Worm (Caenorhabditis elegans) whole organism, dauer: ENCODE measurements around the gene pfk-1.1.

Experiments
- unc-62 ChIP-seq: sonication (generic microtip); optimal IDR thresholded peaks from 2 replicates; lab custom pipeline; 2017; ENCODE audit warnings: missing biosample characterization, missing genetic modification reagents, missing genetic modification characterization

pfk-1.1 gene

DNA sequence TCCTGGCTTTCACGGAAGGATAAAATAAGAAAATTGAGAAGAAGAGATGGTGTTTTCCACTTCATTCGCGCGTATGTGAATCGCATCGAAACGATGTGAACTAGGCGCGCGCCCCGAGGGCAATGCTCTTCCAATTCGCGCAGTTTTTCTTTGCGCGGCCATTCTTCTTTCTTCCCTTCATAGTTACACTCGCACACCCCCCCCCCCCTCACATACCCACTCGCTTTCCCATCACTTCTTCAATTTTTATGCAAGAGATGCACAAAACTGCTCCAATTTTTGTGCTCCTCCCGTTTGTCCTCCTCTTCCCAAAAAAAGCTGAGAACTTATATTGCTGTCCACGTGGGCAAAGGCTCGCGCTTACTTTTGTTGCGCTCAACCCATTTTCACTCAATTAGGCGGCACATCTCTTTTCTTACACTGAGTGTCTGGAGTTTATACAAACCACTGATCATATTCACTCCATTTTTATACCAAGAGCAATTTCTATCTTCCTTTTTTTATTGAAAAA is 12.9 kb downstream of the pfk-1.1 start:
- no peak for TF ChIP-seq unc-62 (GFP tag; lab: Kevin White, UChicago)

DNA sequence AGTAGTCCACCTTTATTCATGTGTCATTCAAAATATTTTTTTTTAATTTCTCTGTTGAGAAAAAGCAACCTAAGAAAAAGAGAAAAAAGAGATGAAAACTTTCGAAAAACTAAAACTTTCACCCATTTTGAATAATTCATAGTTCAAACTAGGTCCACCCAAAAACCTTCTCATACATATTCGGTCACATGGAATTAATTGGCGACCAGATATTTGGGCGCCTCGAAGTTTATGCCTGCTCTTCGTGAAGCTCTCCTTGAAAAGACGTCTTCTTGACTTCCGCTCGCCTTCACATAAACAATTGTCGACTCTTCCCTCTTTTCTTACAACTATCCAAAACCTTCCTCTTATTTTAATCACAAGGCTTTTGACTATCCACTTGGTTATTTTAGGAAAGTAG is 15.0 kb downstream of the pfk-1.1 start:
- no peak for TF ChIP-seq unc-62 (GFP tag; lab: Kevin White, UChicago)

DNA sequence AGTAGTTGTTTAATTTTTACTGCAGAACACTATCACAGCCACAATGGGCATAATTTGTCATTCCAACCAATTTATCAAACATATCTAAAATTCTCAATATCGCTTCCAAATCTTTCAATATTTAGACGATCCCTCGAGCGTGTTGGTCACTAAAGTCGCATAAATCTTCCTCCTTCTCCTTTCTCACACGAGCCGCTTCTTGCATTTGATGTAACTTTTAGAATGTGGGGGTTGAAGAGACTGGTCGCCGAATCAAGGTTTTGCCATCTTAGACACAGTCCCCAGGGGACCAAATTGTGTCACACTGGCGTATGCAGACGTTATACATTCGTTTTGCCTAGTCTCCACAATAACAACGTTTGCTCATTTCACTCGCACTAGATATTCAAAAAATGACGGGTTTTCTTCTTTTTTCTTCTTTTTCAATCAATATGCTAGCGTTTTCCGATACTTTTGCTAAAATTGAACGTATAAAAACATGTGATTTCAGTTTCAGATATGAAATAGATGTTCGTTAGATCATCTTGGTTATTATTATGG is 16.8 kb downstream of the pfk-1.1 start, which contains the start of gene gbb-1:
gbb-1 (plus strand) TSS at position 490 of the 540 bp plus-strand sequence.
- no peak for TF ChIP-seq unc-62 (GFP tag; lab: Kevin White, UChicago)

DNA sequence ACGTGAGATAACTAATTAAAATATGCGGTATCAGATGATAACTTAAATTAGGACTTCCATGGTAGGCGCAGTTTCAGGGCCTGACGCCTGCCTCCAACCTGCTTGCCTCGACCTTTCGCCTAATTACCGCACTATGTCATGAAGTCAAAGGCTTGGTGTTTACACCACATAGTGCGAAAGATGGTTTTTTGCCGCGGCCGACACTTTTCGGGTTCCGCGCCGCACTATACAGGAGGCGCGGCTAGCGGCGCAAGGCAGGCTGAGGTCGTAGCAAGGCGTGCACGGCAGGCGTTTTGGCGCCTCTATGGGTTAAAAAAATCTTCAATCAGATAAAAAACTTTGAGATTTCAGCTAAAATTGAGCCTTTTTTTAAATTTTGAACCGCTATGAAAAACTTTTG is 20.0 kb downstream of the pfk-1.1 start:
- TF ChIP-seq unc-62 (GFP tag; lab: Kevin White, UChicago): no peak

DNA sequence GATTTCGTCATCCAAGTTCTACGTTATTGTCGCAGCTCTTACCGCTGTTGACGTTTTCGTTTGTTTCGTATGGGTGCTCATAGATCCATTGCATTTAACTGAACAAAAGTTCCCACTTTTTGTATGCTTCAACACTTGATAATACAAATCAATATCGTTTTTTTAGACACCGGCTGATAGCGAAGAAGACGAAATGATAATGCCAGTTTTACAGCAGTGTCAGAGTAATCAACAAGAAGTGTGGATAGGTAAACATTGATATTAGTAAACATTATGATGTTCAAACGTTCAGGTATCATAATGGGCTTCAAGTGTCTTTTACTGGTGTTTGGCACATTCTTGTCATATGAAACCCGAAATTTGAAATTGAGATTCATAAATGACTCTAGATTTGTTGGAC is 25.6 kb downstream of the pfk-1.1 start:
- TF ChIP-seq unc-62 (GFP tag; lab: Kevin White, UChicago): no peak

DNA sequence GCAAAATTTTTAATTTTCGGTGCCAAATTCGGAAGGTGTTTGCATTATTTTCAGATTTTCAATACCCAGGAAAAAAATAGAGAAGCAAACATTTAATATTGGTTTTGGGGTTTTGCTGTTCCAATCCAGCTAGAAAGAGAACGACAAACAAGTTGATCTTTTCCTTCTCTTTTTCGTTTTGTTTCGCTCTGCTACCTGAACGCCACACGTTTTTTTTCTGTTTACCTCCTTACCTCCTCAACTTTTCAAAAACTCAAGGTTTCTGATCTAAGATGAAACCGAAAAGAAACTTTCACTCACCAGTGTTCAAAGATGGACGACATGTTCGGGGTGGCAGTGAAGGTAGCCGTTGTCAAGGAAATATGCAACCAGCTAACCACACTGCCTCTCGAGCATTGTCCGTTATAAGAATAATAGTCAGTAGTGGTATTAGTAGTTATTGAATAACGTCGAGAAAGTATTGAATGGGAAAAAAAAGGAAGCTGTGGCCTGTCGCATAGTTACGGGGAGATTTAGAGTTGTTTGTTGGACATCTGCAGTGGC is 28.8 kb downstream of the pfk-1.1 start:
- TF ChIP-seq unc-62 (GFP tag; lab: Kevin White, UChicago): no peak

DNA sequence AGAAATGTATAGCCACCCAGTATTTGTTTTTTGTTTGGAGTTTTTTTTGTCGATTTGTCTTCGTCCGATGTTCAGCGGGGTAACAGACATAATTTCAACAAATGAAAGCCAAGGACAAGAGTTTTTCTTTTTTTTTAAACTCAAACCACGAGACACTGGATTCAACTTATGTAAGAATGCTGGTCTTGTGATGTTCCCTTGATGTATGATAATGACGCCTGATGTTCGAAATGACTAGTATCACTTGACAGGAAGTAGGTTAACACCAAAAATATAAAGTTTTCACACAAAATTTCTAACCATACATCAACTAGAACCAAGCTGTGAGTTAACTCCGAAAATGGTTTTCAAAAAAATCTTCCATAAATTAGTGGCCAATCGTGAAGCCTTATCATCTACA is 29.5 kb downstream of the pfk-1.1 start:
- no peak for TF ChIP-seq unc-62 (GFP tag; lab: Kevin White, UChicago)

DNA sequence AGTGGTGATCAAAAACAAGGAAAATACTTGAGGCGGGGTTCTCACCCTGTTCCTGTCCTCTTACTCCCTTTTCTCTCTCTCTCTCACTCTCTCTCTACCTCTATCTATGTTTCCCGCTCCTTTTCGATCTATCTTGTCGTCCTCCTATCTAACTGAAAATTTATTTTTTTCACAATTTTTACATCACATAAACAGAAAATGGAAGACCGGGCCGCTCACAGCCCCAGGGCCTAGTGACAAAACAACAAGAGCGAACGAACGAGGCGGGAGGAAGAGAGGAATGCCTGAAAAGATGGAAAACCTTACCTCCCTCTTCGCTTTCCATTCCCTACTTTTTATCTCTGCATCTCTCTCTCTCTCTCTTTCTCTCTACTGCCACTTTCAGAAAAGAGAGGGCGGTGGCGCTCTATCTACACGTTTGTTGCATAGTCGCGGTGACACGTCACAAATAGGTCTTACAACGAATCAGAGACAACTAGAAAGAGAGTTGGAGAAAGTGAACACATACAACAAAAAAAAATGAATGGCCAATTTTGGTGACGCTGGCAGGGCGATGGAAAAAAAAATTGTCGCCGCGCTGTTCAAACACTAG is 30.2 kb downstream of the pfk-1.1 start:
- TF ChIP-seq unc-62 (GFP tag; lab: Kevin White, UChicago): no peak

DNA sequence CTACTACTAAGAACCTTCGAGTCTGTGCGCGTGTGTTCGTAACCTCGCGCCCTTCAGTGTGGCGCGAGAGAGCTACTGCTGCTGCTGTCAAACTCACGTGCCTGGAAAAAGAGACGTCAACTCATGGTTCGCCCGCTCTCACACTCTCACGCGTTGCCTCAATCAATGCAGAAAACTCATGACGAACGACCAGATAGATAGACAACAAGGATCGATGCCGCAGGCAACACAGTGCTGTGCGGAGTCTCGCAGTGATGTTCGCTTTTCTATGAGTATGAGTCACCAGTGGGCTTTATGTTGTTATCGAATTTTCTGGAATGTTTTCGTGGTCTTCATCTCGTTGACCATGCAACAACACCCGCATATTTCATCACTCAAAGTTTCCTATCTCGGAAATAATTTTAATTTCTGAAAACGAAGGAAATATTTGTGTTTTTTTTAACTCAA is 30.9 kb downstream of the pfk-1.1 start:
- no peak for TF ChIP-seq unc-62 (GFP tag; lab: Kevin White, UChicago)

DNA sequence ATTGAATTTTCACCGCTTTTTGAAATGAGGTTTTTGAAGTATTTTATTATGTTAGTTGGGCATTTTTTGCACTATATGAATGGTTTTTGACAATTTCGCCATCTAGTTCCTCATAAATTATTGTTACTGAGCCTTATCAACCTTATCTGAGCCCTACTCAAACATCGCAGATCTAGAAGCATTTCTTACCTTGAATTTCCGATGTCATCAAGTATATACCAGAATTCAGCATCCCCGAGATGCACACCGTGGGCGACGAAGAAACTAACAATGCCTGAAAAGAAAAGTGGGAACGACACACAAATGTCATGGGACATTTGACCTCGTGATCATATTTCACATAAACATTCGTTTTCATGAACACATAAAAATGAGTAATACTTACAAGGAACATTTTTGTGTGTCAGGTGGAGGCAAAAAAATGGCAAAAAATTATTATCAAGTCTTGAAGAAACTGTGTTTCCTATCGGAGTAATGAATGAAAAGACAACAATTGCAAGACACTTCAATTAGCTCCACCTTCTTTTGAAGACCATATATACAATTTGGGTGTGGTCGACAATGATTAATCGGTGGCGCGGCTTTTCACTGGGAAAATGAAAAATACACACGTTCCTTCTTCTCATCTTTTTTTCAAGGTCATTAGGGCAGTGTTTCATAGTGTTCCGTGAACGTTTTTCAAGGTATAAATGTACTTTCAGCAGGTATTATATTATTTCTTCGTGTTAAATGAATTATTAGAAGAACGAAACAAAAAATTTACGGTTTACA is 31.8 kb downstream of the pfk-1.1 start:
- TF ChIP-seq unc-62 (GFP tag; lab: Kevin White, UChicago): no peak

DNA sequence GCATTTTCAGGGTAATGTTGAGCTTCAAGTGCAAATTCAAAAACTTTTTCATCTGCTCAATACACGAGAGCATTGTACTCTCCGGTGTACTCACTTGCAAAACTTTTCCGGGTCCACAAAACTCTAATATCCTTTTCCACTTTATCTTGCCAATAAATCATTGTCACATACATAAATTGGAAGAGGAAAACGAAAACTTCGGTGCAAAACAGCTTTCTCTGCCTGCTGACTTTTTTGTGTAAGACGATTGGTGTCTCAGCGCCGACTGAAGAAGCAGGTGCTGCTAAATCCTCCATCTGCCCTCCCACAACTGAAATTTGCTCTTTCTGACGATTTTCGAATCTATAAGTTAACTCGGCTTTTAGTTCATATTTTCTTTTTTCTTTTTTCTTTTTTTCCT is 34.7 kb downstream of the pfk-1.1 start:
- no peak for TF ChIP-seq unc-62 (GFP tag; lab: Kevin White, UChicago)

DNA sequence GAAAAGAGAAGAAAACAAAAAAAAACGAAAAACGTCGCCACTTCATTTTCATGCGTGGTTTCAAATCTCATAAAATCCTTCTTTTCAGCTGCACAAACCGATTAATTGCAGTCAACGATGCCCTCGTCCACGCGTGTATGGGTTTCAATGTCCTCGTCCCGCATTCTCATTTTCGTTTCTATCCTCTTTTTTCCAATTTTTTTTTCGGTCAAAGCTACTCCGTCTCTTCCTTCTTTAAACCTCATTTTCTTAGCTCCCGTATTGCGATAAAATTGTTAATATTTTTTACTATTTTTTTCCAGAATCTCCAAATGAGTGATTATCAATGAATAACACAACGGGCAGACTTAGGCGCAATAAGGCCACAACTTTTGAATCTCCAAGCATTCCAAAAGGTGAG is 35.5 kb downstream of the pfk-1.1 start, which contains the start of gene aakg-3:
aakg-3 (plus strand) TSS at position 301 of the 400 bp plus-strand sequence.
- TF ChIP-seq unc-62 (GFP tag; lab: Kevin White, UChicago): no peak

DNA sequence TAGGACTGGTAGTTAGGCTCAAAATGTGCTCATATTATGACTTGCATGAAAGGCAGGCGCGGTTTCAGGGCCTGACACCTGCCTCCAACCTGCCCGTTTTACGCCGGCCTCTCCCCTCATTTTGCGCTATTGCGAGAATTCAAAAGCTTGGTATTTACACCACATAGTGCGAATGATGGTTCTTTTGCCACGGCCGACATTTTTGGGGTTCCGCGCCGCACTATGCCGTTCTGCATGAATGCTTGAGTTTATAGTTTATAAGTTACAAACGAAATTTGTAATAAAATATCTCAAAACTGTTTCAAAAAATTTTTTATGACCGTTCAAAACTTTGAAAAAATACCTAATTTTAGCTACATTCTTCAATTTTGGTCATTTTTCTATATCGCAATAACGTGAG is 37.4 kb downstream of the pfk-1.1 start:
- no peak for TF ChIP-seq unc-62 (GFP tag; lab: Kevin White, UChicago)

DNA sequence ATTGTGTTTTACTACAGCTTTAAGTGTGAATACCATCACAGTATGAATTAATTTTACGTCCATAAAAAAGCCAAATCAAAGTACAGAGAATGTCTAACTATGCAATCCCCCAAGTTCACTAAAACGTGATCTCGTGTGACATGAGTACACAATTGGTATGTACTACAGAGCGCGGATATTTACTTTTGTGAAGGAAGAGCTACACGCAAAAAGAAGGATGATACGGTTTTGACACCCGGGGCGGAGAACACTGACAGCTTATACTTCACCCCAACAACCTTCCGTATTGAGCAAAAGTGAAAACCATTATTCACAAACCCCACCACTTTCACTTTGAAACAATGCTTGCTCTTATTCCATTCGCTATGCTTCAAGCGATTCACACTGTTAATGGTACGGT is 41.0 kb downstream of the pfk-1.1 start, which contains the start of gene nspg-5:
nspg-5 (plus strand) TSS at position 301 of the 400 bp plus-strand sequence.
- TF ChIP-seq unc-62 (GFP tag; lab: Kevin White, UChicago): no peak

DNA sequence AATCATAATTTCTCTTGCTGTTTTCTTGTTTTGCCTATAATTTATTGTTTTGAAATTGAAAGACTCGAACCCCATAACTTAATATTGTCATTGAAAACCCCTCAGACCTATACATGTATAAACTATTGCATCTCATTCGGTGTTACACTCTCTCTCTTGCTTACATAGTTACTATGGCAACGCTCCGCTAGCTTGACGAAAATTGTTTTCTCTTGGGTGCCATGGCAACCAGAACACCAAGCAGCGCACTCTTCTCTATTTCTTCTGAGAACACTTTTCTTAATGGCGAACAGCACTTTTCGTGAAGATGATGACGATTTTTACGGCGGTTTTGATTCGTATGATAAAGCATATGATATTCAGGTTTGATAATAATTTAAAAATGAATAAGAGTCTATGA is 43.3 kb downstream of the pfk-1.1 start, which contains the start of gene osm-5:
osm-5 (plus strand) TSS at position 268 of the 400 bp plus-strand sequence.
- no peak for TF ChIP-seq unc-62 (GFP tag; lab: Kevin White, UChicago)

DNA sequence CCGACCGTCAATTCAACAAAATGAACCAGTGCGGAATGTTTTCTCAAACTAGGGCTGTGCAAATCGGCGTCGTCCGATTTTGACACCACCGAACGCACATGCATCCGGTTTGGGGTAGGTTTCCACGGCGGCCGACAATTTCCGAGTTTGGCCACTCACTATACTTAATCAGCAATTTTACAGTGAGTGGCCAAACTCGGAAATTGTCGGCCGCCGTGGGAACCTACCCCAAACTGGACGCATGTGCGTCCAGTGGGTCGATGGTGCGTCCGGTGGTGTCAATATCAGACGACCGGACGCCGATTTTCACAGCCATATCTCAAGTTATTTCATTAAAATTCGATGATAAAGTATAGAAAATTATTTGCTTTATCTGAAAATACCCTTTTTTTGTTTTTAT is 49.5 kb downstream of the pfk-1.1 start:
- TF ChIP-seq unc-62 (GFP tag; lab: Kevin White, UChicago): no peak
